Worm (Caenorhabditis elegans) whole organism, L4/young adult: ENCODE results near the gene mat-3.

Experiments used
- W03F9.2 ChIP-seq: fragments of 150-350 bp; optimal IDR thresholded peaks from 2 replicates; lab custom pipeline; 2014; ENCODE audit warnings: missing biosample characterization, missing genetic modification characterization
- him-1 ChIP-seq: sonication (generic microtip); optimal IDR thresholded peaks from 2 replicates; lab custom pipeline; 2016; ENCODE audit warnings: missing genotype, missing genetic modification reagents, missing genetic modification characterization, missing compliant biosample characterization

ce11 chrIII:429038-429437, 46.2 kb upstream of the mat-3 start, which contains the start of gene cec-8:
- no peak for TF ChIP-seq him-1 (tag; lab: Kevin White, UChicago)
- TF ChIP-seq W03F9.2 (tag; lab: Kevin White, UChicago): no peak
